Worm (Caenorhabditis elegans): ENCODE measurements around the gene scrm-7.

Gene scrm-7

DNA sequence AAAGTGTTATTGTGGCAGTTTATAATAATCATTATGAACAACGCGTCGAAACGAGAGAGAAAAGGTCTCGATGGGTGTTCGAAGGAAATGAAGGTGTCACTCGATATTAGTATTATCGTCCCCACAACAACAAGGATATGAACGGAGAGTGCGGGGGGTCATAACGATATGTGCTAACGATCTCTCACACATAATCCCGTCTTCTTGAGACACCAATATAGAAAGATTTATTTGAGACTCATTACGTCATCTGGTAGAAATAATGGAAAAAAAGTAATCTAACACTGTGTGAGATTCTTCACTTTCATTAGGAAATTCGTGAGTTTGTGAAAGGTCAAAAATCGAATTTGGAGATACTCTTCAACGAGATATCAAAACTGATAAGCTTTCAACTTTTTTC lies 12.2 kb upstream of the scrm-7 start:
- TF ChIP-seq cnd-1 (tag; optimal IDR thresholded peaks at IDR 0.05) = no peak
- TF ChIP-seq unc-62 (GFP tag; optimal IDR thresholded peaks at IDR 0.05) = peak; percentile 3
- peak; percentile 69 for TF ChIP-seq nhr-2 (tag; optimal IDR thresholded peaks at IDR 0.05)
- peak; percentile 79 for TF ChIP-seq zip-8 (tag; optimal IDR thresholded peaks at IDR 0.05)
- TF ChIP-seq bed-3 (GFP tag; optimal IDR thresholded peaks at IDR 0.05) = no peak
- peak; percentile 9 for TF ChIP-seq ztf-11 (tag; optimal IDR thresholded peaks at IDR 0.05)

ce11 chrV:14790792-14791191 lies 11.2 kb upstream of the scrm-7 start:
- TF ChIP-seq elt-3 (tag; optimal IDR thresholded peaks at IDR 0.05) (no peak), M03D4.4 (tag; optimal IDR thresholded peaks at IDR 0.05) (no peak), ces-1 (GFP tag; optimal IDR thresholded peaks at IDR 0.05) (peak; percentile 75), snpc-4 (tag; optimal IDR thresholded peaks at IDR 0.05) (no peak), unc-120 (tag; optimal IDR thresholded peaks at IDR 0.05; ENCODE audit: poor library complexity, severe bottlenecking) (peak; percentile 43), lin-32 (GFP tag; optimal IDR thresholded peaks at IDR 0.05) (no peak), zip-8 (tag; optimal IDR thresholded peaks at IDR 0.05) (no peak), nhr-76 (tag; optimal IDR thresholded peaks at IDR 0.05) (no peak), unc-62 (GFP tag; optimal IDR thresholded peaks at IDR 0.05) (peak; percentile 82), flh-1 (GFP tag; optimal IDR thresholded peaks at IDR 0.05) (no peak), unc-39 (tag; optimal IDR thresholded peaks at IDR 0.05) (no peak), lin-13 (tag; optimal IDR thresholded peaks at IDR 0.05) (no peak), hlh-1 (tag; optimal IDR thresholded peaks at IDR 0.05) (no peak), sptf-1 (tag; optimal IDR thresholded peaks at IDR 0.05) (no peak), ztf-11 (tag; optimal IDR thresholded peaks at IDR 0.05) (no peak), drap-1 (GFP tag; optimal IDR thresholded peaks at IDR 0.05) (no peak)

DNA sequence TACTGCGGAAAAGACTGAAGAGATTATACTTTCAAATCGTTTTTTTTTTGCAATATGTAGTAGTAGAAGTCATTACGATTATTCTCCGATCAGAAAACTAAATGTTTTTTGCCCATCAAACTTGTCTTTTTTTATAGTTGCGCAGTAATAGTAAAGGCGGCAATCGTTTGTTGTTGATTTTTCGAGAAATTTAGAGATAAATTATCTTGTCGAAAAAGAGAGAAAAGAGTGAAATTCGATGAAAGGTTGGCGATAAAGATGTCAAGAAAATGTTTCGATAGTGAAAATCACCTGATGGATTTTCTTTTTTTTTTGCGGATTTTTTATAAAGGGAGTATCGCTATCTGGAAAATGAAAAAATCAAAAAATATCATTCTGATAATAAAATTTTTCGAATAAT lies 8.9 kb upstream of the scrm-7 start:
- TF ChIP-seq lsy-2 (tag; optimal IDR thresholded peaks at IDR 0.05) (no peak), snpc-4 (tag; optimal IDR thresholded peaks at IDR 0.05) (no peak), ceh-43 (GFP tag; optimal IDR thresholded peaks at IDR 0.05) (no peak), nhr-76 (tag; optimal IDR thresholded peaks at IDR 0.05) (no peak), lin-13 (tag; optimal IDR thresholded peaks at IDR 0.05) (no peak), M03D4.4 (tag; optimal IDR thresholded peaks at IDR 0.05) (no peak), tbx-8 (GFP tag; optimal IDR thresholded peaks at IDR 0.05) (no peak), ces-1 (GFP tag; optimal IDR thresholded peaks at IDR 0.05) (no peak)

DNA sequence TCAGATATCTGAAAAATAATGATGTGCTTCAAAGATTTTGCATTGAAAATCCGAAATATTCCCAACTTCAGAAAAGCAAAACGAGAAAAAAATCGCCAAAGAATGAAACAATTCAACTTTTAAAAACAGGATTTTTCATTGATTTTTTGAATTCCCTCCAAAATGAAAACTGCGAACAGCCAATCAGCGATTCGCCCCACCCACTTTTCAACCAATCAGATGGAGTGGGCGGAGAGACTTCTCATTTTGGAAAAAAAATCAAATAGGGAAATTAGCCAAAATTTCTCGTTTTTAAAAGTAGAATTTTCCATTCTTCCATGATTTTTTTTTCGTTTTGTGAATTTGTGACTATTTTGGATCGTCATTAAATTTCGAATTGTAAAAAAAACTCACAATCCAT lies 5.2 kb upstream of the scrm-7 start:
- TF ChIP-seq nhr-12 (tag; optimal IDR thresholded peaks at IDR 0.05) (no peak), mls-2 (tag; optimal IDR thresholded peaks at IDR 0.05) (no peak), lin-32 (GFP tag; optimal IDR thresholded peaks at IDR 0.05) (no peak)

- TF ChIP-seq mep-1 (tag; optimal IDR thresholded peaks at IDR 0.05) = no peak
- TF ChIP-seq hlh-1 (tag; optimal IDR thresholded peaks at IDR 0.05) = no peak
- no peak for TF ChIP-seq mls-2 (tag; optimal IDR thresholded peaks at IDR 0.05)
- TF ChIP-seq M03D4.4 (tag; optimal IDR thresholded peaks at IDR 0.05) = no peak
- TF ChIP-seq nhr-76 (tag; optimal IDR thresholded peaks at IDR 0.05) = no peak
Observed at ce11 chrV:14784160-14784774, 4.7 kb upstream of the scrm-7 start, which contains the start of gene Y50E8A.12. Gene Y50E8A.12 (minus strand): TSS chrV:14784210.

ce11 chrV:14781130-14781529 lies 1.6 kb upstream of the scrm-7 start, which contains the start of gene Y50E8A.11:
Gene Y50E8A.11 (plus strand): TSS chrV:14781430.
- no peak for TF ChIP-seq unc-62 (GFP tag; optimal IDR thresholded peaks at IDR 0.05)
- no peak for TF ChIP-seq mab-5 (tag; optimal IDR thresholded peaks at IDR 0.05)
- TF ChIP-seq cnd-1 (tag; optimal IDR thresholded peaks at IDR 0.05) = no peak
- no peak for TF ChIP-seq blmp-1 (tag; optimal IDR thresholded peaks at IDR 0.05)
- TF ChIP-seq unc-39 (tag; optimal IDR thresholded peaks at IDR 0.05) = no peak
- TF ChIP-seq ceh-39 (tag; optimal IDR thresholded peaks at IDR 0.05) = no peak
- no peak for TF ChIP-seq drap-1 (GFP tag; optimal IDR thresholded peaks at IDR 0.05)
- TF ChIP-seq M03D4.4 (tag; optimal IDR thresholded peaks at IDR 0.05) = no peak
- TF ChIP-seq flh-1 (GFP tag; optimal IDR thresholded peaks at IDR 0.05) = no peak
- TF ChIP-seq sem-2 (GFP tag; optimal IDR thresholded peaks at IDR 0.05) = no peak
- TF ChIP-seq nhr-76 (tag; optimal IDR thresholded peaks at IDR 0.05) = no peak

Measured in whole organism, mixed stage, embryonic.